Worm (Caenorhabditis elegans) whole organism, midembryonic: Measurements from ENCODE around the gene T02D1.9.

ENCODE experiments used
- T22C8.4 ChIP-seq: fragments of 200-800 bp; sonication (Bioruptor generic); IDR thresholded peaks from 2 replicates; pipeline ENCODE4 v1.3.6; 2022; ENCODE audit warnings: missing genetic modification characterization, missing compliant biosample characterization
- cog-1 ChIP-seq: sonication (generic microtip); optimal IDR thresholded peaks from 2 replicates; lab custom pipeline; 2016; ENCODE audit warnings: missing genetic modification characterization, missing compliant biosample characterization
- med-1 ChIP-seq: sonication (generic microtip); optimal IDR thresholded peaks from 2 replicates; lab custom pipeline; 2017; ENCODE audit warnings: missing genetic modification characterization, mild to moderate bottlenecking, missing compliant biosample characterization, antibody characterized with exemption, missing genetic modification reagents; ENCODE audit not compliant: insufficient read depth
- ztf-23 ChIP-seq: fragments of 200-800 bp; sonication (Bioruptor generic); IDR thresholded peaks from 2 replicates; pipeline ENCODE4 v1.3.6; 2022; ENCODE audit warnings: missing genetic modification reagents, missing genetic modification characterization, missing compliant biosample characterization
- ztf-29 ChIP-seq: fragments of 200-800 bp; sonication (Bioruptor generic); IDR thresholded peaks from 2 replicates; pipeline ENCODE4 v1.3.6; 2022; ENCODE audit warnings: missing genetic modification reagents, missing genetic modification characterization, missing compliant biosample characterization

DNA sequence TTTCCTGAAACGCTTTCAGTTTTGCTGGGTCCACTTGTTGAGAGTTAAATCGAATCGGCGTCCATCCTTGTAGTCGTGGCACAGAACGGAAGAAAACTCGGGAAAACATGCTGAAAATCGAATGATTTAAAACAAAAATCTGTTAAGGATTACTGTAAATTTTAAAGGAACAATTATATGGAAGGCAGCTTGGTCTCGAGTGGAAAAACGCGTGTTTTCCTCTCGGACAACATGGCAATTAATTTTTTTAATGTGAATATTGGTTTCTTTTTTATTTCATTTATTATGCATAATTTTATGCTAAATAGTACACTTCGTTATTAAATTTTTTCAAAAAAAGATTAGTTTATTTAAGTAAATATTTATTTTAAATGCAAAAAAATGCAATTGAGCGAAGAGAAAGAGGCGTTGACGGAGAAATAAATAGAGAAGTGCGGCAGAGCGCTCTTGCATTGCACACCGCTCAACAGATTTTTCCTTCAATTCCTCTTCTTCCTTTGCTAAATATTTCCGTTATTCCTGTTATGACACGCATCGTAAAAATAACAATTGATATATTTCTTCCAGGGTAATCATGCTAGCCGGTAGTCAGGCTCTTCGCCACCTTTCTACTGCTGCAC lies 27.2 kb downstream of the T02D1.9 start, which contains the start of the genes C30H6.9 and dlat-2:
- TF ChIP-seq med-1 (GFP tag; lab: Kevin White, UChicago) (no peak), T22C8.4 (GFP tag; lab: Robert Waterston, UW) (no peak), ztf-23 (GFP tag; lab: Robert Waterston, UW) (no peak), cog-1 (tag; lab: Kevin White, UChicago) (no peak), ztf-29 (GFP tag; lab: Robert Waterston, UW) (no peak)
